Fruit fly (Drosophila melanogaster) whole organism, embryonic: ENCODE results near the gene CG31100.

Source experiments
- ATbp ChIP-seq: fragments of 200-800 bp; sonication (Bioruptor generic); optimal IDR thresholded peaks from 2 replicates; lab custom pipeline; 2017; ENCODE audit warnings: missing biosample characterization, mild to moderate bottlenecking, missing genetic modification characterization, missing genetic modification reagents
- Adf1 ChIP-seq: fragments of 200-800 bp; sonication (Bioruptor generic); IDR thresholded peaks from 2 replicates; pipeline ENCODE4 v1.3.6; 2022; ENCODE audit warnings: missing biosample characterization, missing genetic modification characterization
- CG10209 ChIP-seq: fragments of 200-800 bp; sonication (Bioruptor generic); optimal IDR thresholded peaks from 3 replicates; lab custom pipeline; 2017; ENCODE audit warnings: missing biosample characterization, mild to moderate bottlenecking, missing genetic modification characterization, missing genetic modification reagents
- CG11456 ChIP-seq: fragments of 200-800 bp; sonication (Bioruptor generic); IDR thresholded peaks from 3 replicates; pipeline ENCODE4 v1.3.6; 2022; ENCODE audit warnings: missing biosample characterization, missing genetic modification characterization
- CG11723 ChIP-seq: fragments of 200-800 bp; sonication (Bioruptor generic); optimal IDR thresholded peaks from 2 replicates; lab custom pipeline; 2017; ENCODE audit warnings: missing biosample characterization, mild to moderate bottlenecking, missing genetic modification characterization
- CG13894 ChIP-seq: fragments of 200-800 bp; sonication (Bioruptor generic); optimal IDR thresholded peaks from 3 replicates; lab custom pipeline; 2018; ENCODE audit warnings: missing biosample characterization, mild to moderate bottlenecking, missing genetic modification characterization, moderate library complexity
- CG14965 ChIP-seq: fragments of 200-800 bp; sonication (Bioruptor generic); optimal IDR thresholded peaks from 2 replicates; lab custom pipeline; 2016; ENCODE audit warnings: missing biosample characterization, missing genetic modification characterization, borderline replicate concordance
- CG15601 ChIP-seq: fragments of 200-800 bp; sonication (Bioruptor generic); optimal IDR thresholded peaks from 3 replicates; lab custom pipeline; 2019; ENCODE audit warnings: missing biosample characterization, mild to moderate bottlenecking, missing genetic modification characterization, moderate library complexity
- CG16863 ChIP-seq: fragments of 200-800 bp; sonication (Bioruptor generic); optimal IDR thresholded peaks from 3 replicates; lab custom pipeline; 2016; ENCODE audit warnings: missing biosample characterization, missing genetic modification characterization
- CG18476 ChIP-seq: fragments of 200-800 bp; sonication (Bioruptor generic); optimal IDR thresholded peaks from 2 replicates; lab custom pipeline; 2016; ENCODE audit warnings: missing biosample characterization, mild to moderate bottlenecking, missing genetic modification characterization
- CG18764 ChIP-seq: fragments of 200-800 bp; sonication (Bioruptor generic); optimal IDR thresholded peaks from 3 replicates; lab custom pipeline; 2016; ENCODE audit warnings: missing biosample characterization, missing genetic modification characterization
- CG2199 ChIP-seq: fragments of 200-800 bp; sonication (Bioruptor generic); IDR thresholded peaks from 3 replicates; pipeline ENCODE4 v1.3.6; 2022; ENCODE audit warnings: missing biosample characterization, missing genetic modification characterization
- CG2889 ChIP-seq: fragments of 200-800 bp; sonication (Bioruptor generic); IDR thresholded peaks from 3 replicates; pipeline ENCODE4 v1.3.6; 2022; ENCODE audit warnings: missing biosample characterization, missing genetic modification characterization
- CG33557 ChIP-seq: fragments of 200-800 bp; sonication (Bioruptor generic); optimal IDR thresholded peaks from 2 replicates; lab custom pipeline; 2019; ENCODE audit warnings: missing biosample characterization, mild to moderate bottlenecking, missing genetic modification characterization, moderate library complexity
- CG34224 ChIP-seq: fragments of 200-800 bp; sonication (Bioruptor generic); IDR thresholded peaks from 3 replicates; pipeline ENCODE4 v1.3.6; 2022; ENCODE audit warnings: missing biosample characterization, missing genetic modification characterization; ENCODE audit not compliant: partially characterized antibody
- CG34376 ChIP-seq: fragments of 200-800 bp; sonication (Bioruptor generic); optimal IDR thresholded peaks from 2 replicates; lab custom pipeline; 2018; ENCODE audit warnings: missing biosample characterization, mild to moderate bottlenecking, missing genetic modification characterization
- CG3726 ChIP-seq: fragments of 200-800 bp; sonication (Bioruptor generic); IDR thresholded peaks from 3 replicates; pipeline ENCODE4, ENCODE4 v1.3.6; 2022; ENCODE audit warnings: missing biosample characterization, missing genetic modification characterization
- CG6254 ChIP-seq: fragments of 200-800 bp; sonication (Bioruptor generic); optimal IDR thresholded peaks from 3 replicates; lab custom pipeline; 2017; ENCODE audit warnings: mild to moderate bottlenecking, missing biosample characterization, missing genetic modification reagents, missing genetic modification characterization
- CG7357 ChIP-seq: fragments of 200-800 bp; sonication (Bioruptor generic); IDR thresholded peaks from 3 replicates; pipeline ENCODE4 v1.3.6; 2022; ENCODE audit warnings: missing biosample characterization, missing genetic modification characterization
- CG7963 ChIP-seq: fragments of 200-800 bp; sonication (Bioruptor generic); IDR thresholded peaks from 3 replicates; pipeline ENCODE4 v1.3.6; 2022; ENCODE audit warnings: missing biosample characterization, missing genetic modification characterization; ENCODE audit not compliant: partially characterized antibody
- CG8765 ChIP-seq: fragments of 200-800 bp; sonication (Bioruptor generic); IDR thresholded peaks from 2 replicates; pipeline ENCODE4 v1.3.6; 2022; ENCODE audit warnings: missing biosample characterization, missing genetic modification characterization
- D19B ChIP-seq: fragments of 200-800 bp; sonication (Bioruptor generic); optimal IDR thresholded peaks from 2 replicates; lab custom pipeline; 2017; ENCODE audit warnings: missing biosample characterization, mild to moderate bottlenecking, missing genetic modification characterization
- Dip3 ChIP-seq: fragments of 200-800 bp; sonication (Bioruptor generic); optimal IDR thresholded peaks from 3 replicates; lab custom pipeline; 2016; ENCODE audit warnings: missing biosample characterization, missing genetic modification characterization
- Doc2 ChIP-seq: fragments of 200-800 bp; sonication (Bioruptor generic); IDR thresholded peaks from 2 replicates; pipeline ENCODE4 v1.3.6; 2022; ENCODE audit warnings: missing biosample characterization, missing genetic modification characterization
- Elba2 ChIP-seq: fragments of 200-800 bp; sonication (Bioruptor generic); optimal IDR thresholded peaks from 3 replicates; lab custom pipeline; 2016; ENCODE audit warnings: missing biosample characterization, missing genetic modification characterization
- Gsc ChIP-seq: fragments of 200-800 bp; sonication (Bioruptor generic); IDR thresholded peaks from 2 replicates; pipeline ENCODE4 v1.3.6; 2022; ENCODE audit warnings: missing biosample characterization, missing genetic modification characterization
- Lpt ChIP-seq: fragments of >200 bp; optimal IDR thresholded peaks from 2 replicates; lab custom pipeline; 2018; ENCODE audit warnings: missing biosample characterization, missing genetic modification characterization
- Ravus ChIP-seq: fragments of 200-800 bp; sonication (Bioruptor generic); IDR thresholded peaks from 2 replicates; pipeline ENCODE4 v1.3.6; 2022; ENCODE audit warnings: missing biosample characterization, missing genetic modification characterization
- Sox100B ChIP-seq: fragments of 200-800 bp; sonication (Bioruptor generic); optimal IDR thresholded peaks from 3 replicates; lab custom pipeline; 2018; ENCODE audit warnings: missing biosample characterization, mild to moderate bottlenecking, missing genetic modification characterization
- Sry-β ChIP-seq: fragments of 200-800 bp; sonication (Bioruptor generic); optimal IDR thresholded peaks from 2 replicates; lab custom pipeline; 2018; ENCODE audit warnings: missing biosample characterization, mild to moderate bottlenecking, missing genetic modification characterization, moderate library complexity
- Ssrp ChIP-seq: fragments of 200-800 bp; sonication (Bioruptor generic); optimal IDR thresholded peaks from 2 replicates; lab custom pipeline; 2018; ENCODE audit warnings: missing biosample characterization, mild to moderate bottlenecking, missing genetic modification characterization, moderate library complexity
- Vsx1 ChIP-seq: fragments of 200-800 bp; sonication (Bioruptor generic); optimal IDR thresholded peaks from 2 replicates; lab custom pipeline; 2017; ENCODE audit warnings: missing biosample characterization, mild to moderate bottlenecking, missing genetic modification characterization, missing genetic modification reagents
- az2 ChIP-seq: fragments of 200-800 bp; sonication (Bioruptor generic); optimal IDR thresholded peaks from 3 replicates; lab custom pipeline; 2016; ENCODE audit warnings: missing biosample characterization, missing genetic modification characterization
- btn ChIP-seq: fragments of 200-800 bp; sonication (Bioruptor generic); optimal IDR thresholded peaks from 2 replicates; lab custom pipeline; 2016; ENCODE audit warnings: missing biosample characterization, missing genetic modification characterization
- cas ChIP-seq: fragments of 200-800 bp; sonication (Bioruptor generic); IDR thresholded peaks from 2 replicates; pipeline ENCODE4 v1.3.6; 2022; ENCODE audit warnings: missing biosample characterization, missing genetic modification characterization
- chn ChIP-seq: fragments of 200-800 bp; sonication (Bioruptor generic); optimal IDR thresholded peaks from 2 replicates; lab custom pipeline; 2016; ENCODE audit warnings: missing biosample characterization, missing genetic modification characterization
- dmrt99B ChIP-seq: fragments of 200-800 bp; sonication (Bioruptor generic); optimal IDR thresholded peaks from 2 replicates; lab custom pipeline; 2018; ENCODE audit warnings: missing biosample characterization, mild to moderate bottlenecking, missing genetic modification characterization, moderate library complexity
- eve ChIP-seq, 2 experiments: fragments of >200 bp; optimal IDR thresholded peaks; 2 replicates each; lab custom pipeline; 2017; ENCODE audit warnings: missing biosample characterization in 2 of 2, missing genetic modification characterization in 2 of 2
- fd102C ChIP-seq: fragments of 200-800 bp; sonication (Bioruptor generic); optimal IDR thresholded peaks from 2 replicates; lab custom pipeline; 2018; ENCODE audit warnings: missing biosample characterization, mild to moderate bottlenecking, missing genetic modification characterization, moderate library complexity
- fd96Cb ChIP-seq: fragments of 200-800 bp; sonication (Bioruptor generic); optimal IDR thresholded peaks from 2 replicates; lab custom pipeline; 2018; ENCODE audit warnings: missing biosample characterization, mild to moderate bottlenecking, missing genetic modification characterization, moderate library complexity
- gcm2 ChIP-seq: fragments of 200-800 bp; sonication (Bioruptor generic); optimal IDR thresholded peaks from 2 replicates; lab custom pipeline; 2016; ENCODE audit warnings: missing biosample characterization, missing genetic modification characterization
- her ChIP-seq: fragments of 200-800 bp; sonication (Bioruptor generic); optimal IDR thresholded peaks from 2 replicates; lab custom pipeline; 2016; ENCODE audit warnings: missing biosample characterization, missing genetic modification characterization
- hkb ChIP-seq, 2 experiments: fragments of 200-800 bp in 1 of 2; fragments of >200 bp in 1 of 2; sonication (Bioruptor generic) in 1 of 2; IDR thresholded peaks in 1 of 2; optimal IDR thresholded peaks in 1 of 2; 2 replicates each; pipeline versions ENCODE4 v1.3.6 to Lab custom; 2017 to 2022; ENCODE audit warnings: missing biosample characterization in 1 of 2, missing genetic modification characterization in 1 of 2
- jumu ChIP-seq: fragments of 200-800 bp; sonication (Bioruptor generic); optimal IDR thresholded peaks from 3 replicates; lab custom pipeline; 2016; ENCODE audit warnings: missing biosample characterization, missing genetic modification characterization
- nau ChIP-seq: fragments of 200-800 bp; sonication (Bioruptor generic); optimal IDR thresholded peaks from 3 replicates; lab custom pipeline; 2017; ENCODE audit warnings: missing biosample characterization, mild to moderate bottlenecking, missing genetic modification characterization, missing genetic modification reagents
- sc ChIP-seq, 3 experiments: fragments of >200 bp in 2 of 3; fragments of 200-800 bp in 1 of 3; sonication (Bioruptor generic) in 1 of 3; optimal IDR thresholded peaks; 2 replicates in 2 of 3; 3 replicates in 1 of 3; lab custom pipeline; 2017; ENCODE audit warnings: mild to moderate bottlenecking in 1 of 3, missing biosample characterization in 1 of 3, missing genetic modification characterization in 1 of 3, missing genetic modification reagents in 1 of 3
- tio ChIP-seq: fragments of 200-800 bp; sonication (Bioruptor generic); optimal IDR thresholded peaks from 2 replicates; lab custom pipeline; 2017; ENCODE audit warnings: missing biosample characterization, missing genetic modification characterization, inconsistent platforms
- wdn ChIP-seq: fragments of 200-800 bp; sonication (Bioruptor generic); IDR thresholded peaks from 2 replicates; pipeline ENCODE4 v1.3.6; 2022; ENCODE audit warnings: missing biosample characterization, missing genetic modification characterization

Gene CG31100

DNA sequence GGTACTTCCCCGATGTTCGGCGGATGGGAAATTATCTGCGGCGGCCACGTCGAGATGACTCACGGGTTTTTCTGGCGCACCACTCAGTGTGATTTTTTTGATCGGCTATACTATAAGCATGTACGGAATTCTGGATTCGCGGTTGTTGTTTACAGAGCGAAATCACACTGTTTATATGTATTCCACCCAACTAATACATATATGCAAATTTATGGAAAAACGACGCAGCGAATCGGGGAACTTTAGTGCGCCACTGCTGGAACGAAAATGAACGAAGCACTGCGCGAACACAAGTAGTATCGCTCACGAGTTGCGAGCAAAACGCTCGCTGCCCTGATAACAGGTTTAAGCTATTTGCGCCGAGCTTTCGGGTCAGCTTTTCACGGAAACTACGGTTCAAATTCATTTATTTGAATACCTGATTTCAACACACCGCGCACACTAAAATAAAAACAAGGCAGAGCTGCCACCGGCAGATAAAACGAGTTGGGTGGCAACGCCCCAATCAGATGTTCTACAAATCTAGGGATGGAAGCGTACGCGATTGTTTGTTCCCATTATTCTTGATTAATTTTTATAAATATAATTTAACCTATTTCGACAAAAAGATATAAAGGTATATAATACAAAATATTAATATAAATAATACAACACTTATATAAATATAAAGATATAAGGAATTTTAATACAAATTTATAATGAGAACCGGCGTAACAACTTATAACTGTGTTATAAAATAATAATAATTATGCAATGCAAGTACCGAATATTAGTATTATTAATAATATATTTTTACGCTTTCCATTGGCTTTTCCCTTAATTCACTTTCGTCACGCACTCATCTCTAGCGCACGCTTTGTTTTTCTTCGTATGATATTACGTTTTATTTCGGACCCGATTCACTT lies 44.4 kb upstream of the CG31100 start, which contains the start of gene Rel (continued):
- TF ChIP-seq CG34224 (GFP tag; lab: Robert Waterston, UW) (no peak), Adf1 (GFP tag; lab: Robert Waterston, UW) (no peak), Elba2 (GFP tag; lab: Kevin White, UChicago) (no peak), tio (peak; percentile 43), CG16863 (GFP tag; lab: Kevin White, UChicago) (no peak), CG15601 (tag; lab: Kevin White, UChicago) (peak; percentile 77), CG7357 (GFP tag; lab: Robert Waterston, UW) (no peak), CG7963 (GFP tag; lab: Robert Waterston, UW) (no peak), Doc2 (no peak), ATbp (GFP tag; lab: Kevin White, UChicago) (peak; percentile 17), Vsx1 (peak; percentile 28), gcm2 (GFP tag; lab: Kevin White, UChicago) (no peak), CG10209 (peak; percentile 74), CG33557 (peak; percentile 79), Dip3 (GFP tag; lab: Kevin White, UChicago) (no peak), her (GFP tag; lab: Kevin White, UChicago) (peak; percentile 59), CG11723 (GFP tag; lab: Kevin White, UChicago) (peak; percentile 27), az2 (GFP tag; lab: Kevin White, UChicago) (peak; percentile 63), chn (no peak), Lpt (GFP tag; lab: Kevin White, UChicago) (no peak), CG6254 (GFP tag; lab: Kevin White, UChicago) (peak; percentile 47), CG13894 (tag; lab: Kevin White, UChicago) (peak; percentile 97), Sox100B (GFP tag; lab: Kevin White, UChicago) (peak; percentile 84), CG18476 (no peak), sc (optimal IDR thresholded peaks at IDR 0.05; lab: Kevin White, UChicago) (no peak), sc (GFP tag; optimal IDR thresholded peaks at IDR 0.05; lab: Kevin White, UChicago) (peak; percentile 50), Ravus (GFP tag; lab: Robert Waterston, UW) (no peak), dmrt99B (peak; percentile 73), CG8765 (GFP tag; lab: Robert Waterston, UW) (no peak), cas (GFP tag; lab: Robert Waterston, UW) (no peak), nau (GFP tag; lab: Kevin White, UChicago) (no peak), btn (GFP tag; lab: Kevin White, UChicago) (peak; percentile 37), CG14965 (GFP tag; lab: Kevin White, UChicago) (no peak), wdn (GFP tag; lab: Robert Waterston, UW) (no peak), CG11456 (GFP tag; lab: Robert Waterston, UW) (no peak), Ssrp (peak; percentile 75), hkb (optimal IDR thresholded peaks at IDR 0.05; lab: Kevin White, UChicago) (no peak), hkb (GFP tag; IDR thresholded peaks at IDR 0.05; lab: Robert Waterston, UW) (no peak), D19B (GFP tag; lab: Kevin White, UChicago) (peak; percentile 54), jumu (GFP tag; lab: Kevin White, UChicago) (no peak), CG18764 (GFP tag; lab: Kevin White, UChicago) (peak; percentile 25), CG2889 (GFP tag; lab: Robert Waterston, UW) (no peak), Sry-β (GFP tag; lab: Kevin White, UChicago) (no peak), CG34376 (GFP tag; lab: Kevin White, UChicago) (peak; percentile 94), CG3726 (GFP tag; lab: Robert Waterston, UW) (no peak), fd96Cb (peak; percentile 67), Gsc (GFP tag; lab: Robert Waterston, UW) (no peak), eve (GFP tag; optimal IDR thresholded peaks at IDR 0.05; lab: Kevin White, UChicago) (no peak), CG2199 (GFP tag; lab: Robert Waterston, UW) (no peak), fd102C (GFP tag; lab: Kevin White, UChicago) (no peak)
